Fruit fly (Drosophila melanogaster) ovary, adult (tissue): ENCODE data around the gene CG5762.

Source experiments
- CG17801 ChIP-seq: fragments of 200-800 bp; optimal IDR thresholded peaks from 2 replicates; lab custom pipeline; 2019; ENCODE audit warnings: missing biosample characterization, mild to moderate bottlenecking, missing genetic modification characterization, moderate library complexity; ENCODE audit not compliant: partially characterized antibody

Gene CG5762

DNA sequence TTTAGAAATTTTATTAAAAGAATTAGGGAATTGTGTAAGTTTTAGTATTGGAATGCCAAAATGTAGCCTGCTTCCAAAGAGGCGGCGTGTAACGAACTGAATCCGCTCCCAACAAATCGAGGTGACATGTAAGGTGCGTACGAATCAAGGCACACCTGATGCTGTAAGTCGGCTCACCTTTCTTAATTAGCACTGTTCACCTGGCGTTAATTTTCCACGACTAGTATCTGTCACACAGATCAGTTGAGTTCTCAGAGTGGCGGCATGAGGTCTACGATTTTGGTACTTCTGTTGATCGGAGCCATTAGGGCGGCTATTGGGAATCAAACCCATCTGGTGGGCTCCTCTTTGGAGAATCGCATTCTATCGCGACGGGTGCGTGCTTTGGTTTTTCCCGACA is at the start of gene CG5762, which contains the start of gene CG33339:
TSS of gene CG5762 (minus strand) at position 101 of the 400 bp plus-strand sequence.
TSS of gene CG33339 (plus strand) at position 265 of the 400 bp plus-strand sequence.
- no peak for TF ChIP-seq CG17801

DNA sequence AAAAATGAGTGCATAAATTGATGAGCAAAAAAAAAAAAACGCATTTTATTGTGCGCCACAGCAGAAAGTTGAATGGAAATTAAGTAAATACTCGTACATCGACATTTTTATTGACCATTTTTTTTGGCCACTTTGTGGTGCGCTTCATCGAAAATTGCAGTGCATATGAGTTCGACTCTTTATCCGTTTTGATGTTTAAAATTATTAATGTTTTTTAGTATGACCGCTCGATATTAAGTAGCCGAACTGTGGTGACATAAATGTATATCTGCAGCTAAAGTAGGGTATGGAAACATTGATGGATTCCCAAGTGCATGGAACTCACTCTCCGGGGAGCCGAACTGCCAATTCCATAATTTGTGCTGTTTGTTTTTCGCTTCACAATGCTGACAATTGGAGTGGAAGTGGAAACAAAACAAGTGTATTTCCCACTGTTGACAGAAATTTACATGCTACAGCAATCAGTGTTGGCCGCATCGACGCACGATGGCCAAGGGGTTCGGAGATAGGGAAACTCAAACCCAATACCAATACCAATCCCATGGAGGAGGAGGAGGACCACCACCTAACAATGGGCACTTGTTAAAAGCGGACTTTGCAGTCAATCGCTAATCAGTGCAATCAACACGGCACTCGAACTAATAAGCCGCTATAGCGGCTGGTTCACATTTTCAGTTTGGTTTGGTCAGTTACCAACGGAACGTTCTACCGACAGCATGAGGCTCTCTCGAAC is 30.9 kb upstream of the CG5762 start, which contains the start of gene CG13616:
TSS of gene CG13616 (plus strand) at position 683 of the 733 bp plus-strand sequence.
- peak; percentile 47 for TF ChIP-seq CG17801

DNA sequence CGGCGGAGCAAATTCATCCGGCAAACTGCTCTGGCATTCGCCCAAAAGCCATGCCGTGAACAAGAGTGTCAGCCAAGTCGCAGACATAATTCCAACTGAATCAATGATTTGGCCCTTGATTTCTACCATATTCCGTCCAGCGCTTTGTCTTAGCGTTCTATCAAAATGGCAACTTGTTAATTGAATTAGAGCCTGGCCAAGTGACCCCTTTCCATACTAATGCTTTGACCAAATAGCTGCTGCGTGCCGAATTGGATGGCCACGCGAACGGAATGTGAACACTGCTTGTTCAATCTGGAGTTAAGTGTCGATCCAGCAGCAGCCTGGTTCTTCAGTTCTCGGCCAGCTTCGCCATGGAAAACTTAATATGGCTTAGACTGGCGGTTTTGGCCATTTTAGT is 28.8 kb upstream of the CG5762 start, which contains the start of the genes CG5768 and CG13615:
TSS of gene CG5768 (minus strand) at position 101 of the 400 bp plus-strand sequence.
TSS of gene CG13615 (plus strand) at position 280 of the 400 bp plus-strand sequence.
- TF ChIP-seq CG17801, result no peak

DNA sequence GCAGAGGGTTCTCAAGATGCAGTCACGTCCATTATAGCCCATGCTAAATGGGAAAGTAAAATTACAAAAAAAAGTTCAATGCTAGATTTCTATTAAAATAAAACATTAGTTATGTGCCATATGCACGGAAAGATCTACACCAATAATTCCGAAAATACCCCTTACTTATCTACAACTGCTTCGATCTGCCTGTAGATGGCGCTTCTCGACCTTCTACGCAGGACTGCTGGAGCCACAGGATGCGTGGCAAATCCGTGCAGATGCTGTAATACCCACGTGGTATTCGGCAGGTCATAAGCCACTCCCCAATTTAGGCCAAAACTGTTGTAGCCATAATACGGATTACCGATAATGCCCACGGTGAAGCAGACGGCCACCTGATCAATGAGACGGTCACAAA is 25.0 kb upstream of the CG5762 start:
- TF ChIP-seq CG17801, result no peak

DNA sequence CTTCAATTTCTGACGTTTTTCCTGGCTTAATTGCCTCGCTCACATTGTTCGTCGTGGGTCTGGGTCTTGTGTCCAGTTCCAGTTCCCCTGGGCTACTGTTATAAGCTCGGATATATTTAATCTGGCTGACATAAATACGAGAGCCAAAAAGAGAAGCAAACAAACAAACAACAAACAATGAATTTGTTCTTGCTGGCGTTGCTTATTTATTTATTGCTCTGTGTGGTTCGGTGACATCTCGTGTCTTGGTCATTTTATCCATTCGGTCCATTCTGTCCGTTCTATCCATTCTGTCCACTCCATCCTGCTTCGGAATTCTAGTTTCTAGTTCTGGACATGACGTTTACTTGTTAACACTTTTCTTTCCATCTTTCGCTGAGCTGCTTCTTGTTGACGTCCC is 23.5 kb upstream of the CG5762 start, which contains the start of gene CG17780:
TSS of gene CG17780 (minus strand) at position 101 of the 400 bp plus-strand sequence.
- no peak for TF ChIP-seq CG17801

DNA sequence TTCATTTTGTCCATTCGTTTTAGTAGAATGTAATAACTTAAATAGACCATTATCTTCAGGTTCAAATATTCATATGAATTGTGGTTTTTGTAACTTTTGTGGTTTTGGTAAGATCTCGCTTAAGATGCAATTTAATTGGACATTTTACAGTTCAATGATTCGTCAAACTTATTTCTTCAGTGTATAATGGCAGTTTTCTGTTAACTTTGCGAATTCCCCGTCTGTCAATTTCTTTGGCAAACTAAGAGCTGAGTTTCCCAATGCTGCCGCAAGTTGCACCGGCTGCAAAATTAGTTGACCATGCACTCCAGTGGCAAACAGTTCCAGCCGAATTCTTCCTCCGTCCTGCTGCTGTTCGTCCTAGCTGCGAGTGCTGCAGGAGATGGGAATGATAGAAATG is 15.1 kb upstream of the CG5762 start, which contains the start of gene CG33342:
TSS of gene CG33342 (plus strand) at position 301 of the 400 bp plus-strand sequence.
- no peak for TF ChIP-seq CG17801

DNA sequence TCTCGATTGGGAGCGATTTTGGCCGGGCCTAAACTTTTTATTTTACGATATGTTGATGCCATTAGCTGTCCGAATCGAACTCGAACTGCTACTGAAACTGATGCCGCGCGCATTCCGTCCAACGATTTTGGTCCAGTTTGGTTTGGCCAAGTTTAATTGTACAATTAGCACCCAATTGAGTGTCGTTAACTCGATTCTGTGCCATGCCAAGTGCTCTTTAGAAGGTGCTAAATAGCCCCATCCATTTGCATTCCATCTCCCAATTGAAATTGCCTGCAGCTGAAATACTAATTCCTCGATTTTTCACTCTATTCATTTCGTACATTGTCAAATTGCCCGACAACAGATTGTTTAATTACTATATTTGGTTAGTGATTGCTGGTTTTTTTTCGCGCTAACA is 14.1 kb upstream of the CG5762 start, which contains the start of gene CG17781:
TSS of gene CG17781 (minus strand) at position 101 of the 400 bp plus-strand sequence.
- no peak for TF ChIP-seq CG17801

DNA sequence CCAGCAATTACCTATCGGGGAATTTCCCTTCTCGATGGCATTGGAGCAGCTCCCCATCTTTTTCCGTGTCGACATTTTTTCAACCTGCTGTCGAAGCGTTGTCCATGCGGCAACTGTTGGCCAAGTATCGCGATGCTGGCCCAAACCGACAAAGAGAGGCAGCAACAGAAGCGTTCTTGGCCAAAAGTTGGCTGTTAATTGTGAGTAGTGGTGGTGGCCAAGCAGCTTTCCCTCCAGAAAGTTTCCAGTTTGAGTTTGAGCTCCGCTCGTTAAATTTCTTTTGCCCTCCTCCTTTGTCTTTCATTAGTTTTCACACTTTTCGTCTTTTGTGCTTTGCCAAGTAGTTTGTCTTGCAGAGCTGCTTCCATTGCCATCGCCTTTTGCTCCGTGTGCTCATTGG is 11.2 kb upstream of the CG5762 start, which contains the start of gene CG17782:
TSS of gene CG17782 (minus strand) at position 101 of the 400 bp plus-strand sequence.
- no peak for TF ChIP-seq CG17801

DNA sequence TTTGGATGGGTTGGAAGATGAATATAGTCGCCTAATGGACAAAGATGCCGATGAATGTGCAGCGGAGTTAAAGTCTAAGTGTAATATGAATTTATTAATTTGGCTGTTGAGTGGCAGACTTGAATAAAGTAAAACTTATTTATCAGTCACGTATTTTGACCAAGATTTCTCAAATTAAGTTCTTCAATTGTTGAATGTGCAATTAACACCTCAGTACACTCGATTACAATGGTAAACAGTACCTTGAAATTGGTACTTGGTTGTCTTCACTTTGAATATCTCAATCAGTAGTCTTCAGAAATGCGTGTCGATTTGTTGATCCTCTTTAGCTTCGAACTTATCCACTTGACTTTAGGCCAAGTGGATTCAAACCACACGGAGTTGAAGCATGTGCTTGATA is 7.8 kb upstream of the CG5762 start, which contains the start of gene CG13614:
TSS of gene CG13614 (plus strand) at position 301 of the 400 bp plus-strand sequence.
- no peak for TF ChIP-seq CG17801

DNA sequence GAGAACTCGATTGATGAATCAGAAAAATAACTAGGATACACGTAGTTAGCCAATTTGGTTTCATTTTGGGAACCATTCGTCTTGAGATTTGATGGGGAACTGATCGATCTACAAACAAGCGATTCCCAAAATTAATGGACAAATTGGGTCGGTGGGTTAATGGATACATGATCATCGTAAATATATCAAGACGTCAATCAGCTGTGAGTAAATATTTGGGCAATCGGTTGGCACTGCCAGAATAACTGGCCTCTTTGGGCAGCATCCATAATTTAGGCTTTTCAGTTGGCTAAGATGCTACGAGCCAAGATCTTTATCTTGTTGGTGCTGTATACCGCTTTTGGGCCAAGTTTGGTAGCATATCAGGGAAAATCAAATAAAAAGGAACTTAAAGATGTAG is 6.6 kb upstream of the CG5762 start, which contains the start of the genes CG42812 and CG33341:
TSS of gene CG42812 (minus strand) at position 101 of the 400 bp plus-strand sequence.
TSS of gene CG33341 (plus strand) at position 295 of the 400 bp plus-strand sequence.
- no peak for TF ChIP-seq CG17801

DNA sequence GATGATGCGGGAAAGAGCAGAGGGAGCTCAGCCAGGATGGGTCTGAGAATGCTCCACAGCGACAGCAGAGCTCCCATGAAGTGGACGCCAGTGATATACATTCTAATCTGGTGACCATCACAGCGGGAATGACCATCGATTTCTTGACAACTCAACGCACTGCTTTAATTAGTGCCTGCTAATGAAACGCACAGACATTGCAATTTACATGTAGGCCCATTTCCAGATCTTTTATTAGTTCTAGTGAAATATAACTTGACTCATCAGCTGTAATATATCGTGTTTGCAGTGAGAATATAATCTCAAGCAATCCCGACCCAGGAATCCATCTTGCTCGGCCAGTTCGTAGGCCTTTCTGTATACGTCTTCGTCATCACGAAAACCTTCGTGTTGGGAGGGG is 5.6 kb upstream of the CG5762 start, which contains the start of gene CG42811:
TSS of gene CG42811 (minus strand) at position 101 of the 400 bp plus-strand sequence.
- no peak for TF ChIP-seq CG17801

DNA sequence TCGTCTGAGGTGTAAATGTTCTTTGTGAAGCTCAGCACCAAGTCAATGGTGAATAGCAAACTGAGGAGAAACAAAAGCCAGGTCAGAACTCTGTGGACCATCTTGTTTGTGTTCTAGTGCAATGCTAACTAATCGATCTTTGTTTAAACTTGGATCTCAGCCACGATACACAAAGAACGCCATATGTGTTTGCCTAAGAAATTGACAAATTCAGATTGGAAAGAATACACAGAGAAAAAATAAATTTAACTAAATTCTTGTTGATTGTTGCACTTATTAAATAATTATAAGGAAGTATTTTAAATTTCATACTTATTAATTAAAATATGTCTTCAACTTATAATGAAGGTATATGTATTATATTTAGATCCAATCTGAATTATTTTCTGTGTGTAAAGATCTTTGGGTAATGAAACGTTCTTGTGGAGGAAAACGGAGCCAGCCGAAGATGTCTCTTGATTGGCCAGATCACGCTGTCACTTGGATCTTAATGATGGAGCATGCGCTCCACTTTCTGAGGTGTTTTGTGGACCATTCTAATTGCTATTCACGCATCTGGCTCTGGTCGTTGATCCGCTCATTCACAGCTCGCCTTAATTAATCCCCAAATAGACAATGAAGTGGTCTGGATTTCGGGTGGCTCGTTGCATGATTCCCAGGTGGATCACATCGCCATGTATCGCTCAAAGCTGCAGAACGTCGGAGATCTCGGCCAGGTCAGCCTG is 3.6 kb upstream of the CG5762 start, which contains the start of the genes CG17784 and CG13613:
TSS of gene CG17784 (minus strand) at position 101 of the 725 bp plus-strand sequence.
TSS of gene CG13613 (plus strand) at position 675 of the 725 bp plus-strand sequence.
- no peak for TF ChIP-seq CG17801

DNA sequence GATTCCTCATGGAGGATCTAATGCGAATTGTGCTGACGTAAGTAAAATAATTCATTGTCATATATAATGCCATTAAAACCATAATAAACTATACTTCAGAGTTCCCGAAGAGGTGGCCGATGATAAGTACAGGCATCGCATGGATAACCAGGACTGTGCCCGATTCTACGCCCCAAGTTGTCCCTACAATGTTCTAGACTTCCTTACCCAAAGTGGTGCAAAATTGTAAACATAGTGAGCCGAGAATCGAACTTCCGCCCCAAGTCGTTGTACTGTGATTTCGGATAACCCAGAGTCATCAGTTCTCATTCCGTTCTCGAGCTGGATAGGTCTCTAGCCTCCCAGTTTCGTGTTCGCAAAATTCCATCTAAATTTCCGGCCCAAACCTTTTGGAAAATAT is 1.4 kb upstream of the CG5762 start, which contains the start of gene CG33340:
TSS of gene CG33340 (plus strand) at position 301 of the 400 bp plus-strand sequence.
- no peak for TF ChIP-seq CG17801

DNA sequence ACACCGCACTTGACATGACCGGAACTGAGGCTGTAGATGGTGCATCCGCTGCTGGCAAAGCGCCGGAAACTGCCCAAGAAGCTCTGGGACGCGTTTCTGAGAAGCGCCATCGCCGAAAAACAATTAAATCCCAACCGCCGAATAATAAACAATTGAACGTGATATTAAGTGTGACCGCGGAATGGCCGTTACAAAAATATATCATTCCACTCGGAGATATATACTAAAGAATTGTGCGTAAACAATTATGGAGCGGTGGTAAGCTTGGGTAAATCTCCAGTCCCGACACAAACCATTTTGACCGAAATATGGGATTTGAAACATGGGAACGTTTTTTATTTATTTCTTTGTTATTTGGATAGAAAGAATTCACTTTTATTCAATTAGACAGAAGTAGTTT is 1.5 kb downstream of the CG5762 start, which contains the start of gene CG18528:
TSS of gene CG18528 (minus strand) at position 188 of the 400 bp plus-strand sequence.
- no peak for TF ChIP-seq CG17801

DNA sequence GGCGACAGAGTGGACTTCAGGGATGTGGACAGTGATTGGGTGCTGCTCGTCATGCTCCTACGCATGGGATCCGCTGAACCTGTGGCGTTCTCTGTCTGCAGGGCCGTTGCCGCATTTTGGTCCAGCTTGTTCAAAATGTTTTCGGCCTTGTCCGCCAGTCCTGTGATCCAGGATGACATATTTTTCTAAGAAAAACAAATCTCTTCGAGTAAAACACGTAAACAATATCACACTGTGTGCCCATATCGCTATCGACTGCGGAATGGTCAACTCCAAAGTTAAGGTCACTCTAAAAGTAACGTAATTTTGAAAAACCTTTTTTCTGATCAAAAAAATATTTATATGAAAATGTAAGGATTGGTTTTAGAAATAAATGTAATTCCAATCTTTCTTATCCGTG is 3.8 kb downstream of the CG5762 start, which contains the start of gene Golgin84:
TSS of gene Golgin84 (minus strand) at position 241 of the 400 bp plus-strand sequence.
- no peak for TF ChIP-seq CG17801

DNA sequence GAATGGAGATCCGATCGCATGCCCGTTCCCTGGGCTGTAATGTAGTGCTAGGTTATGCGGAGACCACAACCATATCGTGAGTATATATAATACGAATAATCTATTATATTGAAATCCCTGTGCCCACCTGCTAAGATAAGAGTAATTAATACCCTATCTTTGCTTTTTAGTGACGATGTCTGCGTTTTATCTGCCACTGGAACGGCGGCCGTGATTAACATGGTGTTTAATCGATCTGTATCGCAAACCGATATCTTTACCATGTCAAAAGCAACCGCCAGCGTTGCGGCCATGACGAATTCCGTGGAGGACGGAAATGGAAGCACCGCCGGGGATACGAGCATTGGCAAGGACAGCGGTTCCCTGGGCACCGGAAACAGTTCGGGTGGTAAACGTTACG is 8.0 kb downstream of the CG5762 start:
- no peak for TF ChIP-seq CG17801
